Fruit fly (Drosophila melanogaster): ENCODE measurements around the gene CG14810.

The CG14810 gene

DNA sequence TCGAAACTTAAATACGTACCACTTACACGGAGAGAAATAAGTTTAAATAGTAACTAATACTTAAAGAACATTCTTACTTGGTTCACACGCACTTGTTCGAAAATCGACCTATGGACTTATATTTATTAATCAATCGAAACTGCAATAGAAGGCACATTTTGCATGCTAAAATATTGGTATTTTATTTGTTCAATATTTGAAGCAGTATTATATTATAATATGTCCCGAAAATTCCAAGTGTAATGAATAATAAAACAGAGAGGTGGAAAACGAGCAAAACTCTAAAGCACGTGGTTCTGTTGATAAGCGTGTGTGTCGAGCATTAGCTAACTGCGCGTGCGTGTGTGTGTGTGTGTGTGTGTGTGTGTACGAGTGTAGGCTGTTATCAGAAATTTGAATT lies 29.8 kb upstream of the CG14810 start (continued):
- TF ChIP-seq CG5180 (GFP tag; optimal IDR thresholded peaks at IDR 0.05) (peak; percentile 67), fd102C (GFP tag; optimal IDR thresholded peaks at IDR 0.05) (no peak), stwl (tag; optimal IDR thresholded peaks at IDR 0.05) (no peak), mirr (GFP tag; optimal IDR thresholded peaks at IDR 0.05) (peak; percentile 82), bab2 (GFP tag; optimal IDR thresholded peaks at IDR 0.05) (peak; percentile 79), dpn (GFP tag; optimal IDR thresholded peaks at IDR 0.05) (peak; percentile 82 to 86), CG7786 (GFP tag; optimal IDR thresholded peaks at IDR 0.05) (peak; percentile 73), dati (GFP tag; IDR thresholded peaks at IDR 0.05) (no peak), pho (GFP tag; optimal IDR thresholded peaks at IDR 0.05) (peak; percentile 83), CG18764 (GFP tag; optimal IDR thresholded peaks at IDR 0.05) (peak; percentile 32), Myb (GFP tag; optimal IDR thresholded peaks at IDR 0.05) (peak; percentile 56), CG4730 (GFP tag; IDR thresholded peaks at IDR 0.05) (peak; percentile 49), amos (GFP tag; IDR thresholded peaks at IDR 0.05; ENCODE audit: partially characterized antibody) (no peak), Lim3 (GFP tag; IDR thresholded peaks at IDR 0.05) (no peak), vvl (GFP tag; IDR thresholded peaks at IDR 0.05) (peak; percentile 82), wor (GFP tag; IDR thresholded peaks at IDR 0.05) (peak; percentile 43), CG2712 (tag; optimal IDR thresholded peaks at IDR 0.05) (peak; percentile 85), pan (optimal IDR thresholded peaks at IDR 0.05) (no peak), pan (GFP tag; optimal IDR thresholded peaks at IDR 0.05 in 1 of 2, IDR thresholded peaks at IDR 0.05 in 1 of 2) (peak in 1 of 2 experiments; percentile 79), hkb (optimal IDR thresholded peaks at IDR 0.05) (no peak), hkb (GFP tag; IDR thresholded peaks at IDR 0.05) (peak; percentile 84), abd-A (tag; optimal IDR thresholded peaks at IDR 0.05) (peak; percentile 83), CG11398 (GFP tag; optimal IDR thresholded peaks at IDR 0.05) (peak; percentile 35), CG4617 (GFP tag; optimal IDR thresholded peaks at IDR 0.05; ENCODE audit: borderline replicate concordance) (peak; percentile 17), CG2116 (GFP tag; optimal IDR thresholded peaks at IDR 0.05) (peak; percentile 35), inv (GFP tag; IDR thresholded peaks at IDR 0.05; ENCODE audit: partially characterized antibody) (no peak), Rfx (GFP tag; IDR thresholded peaks at IDR 0.05) (peak; percentile 89), CG2678 (tag; optimal IDR thresholded peaks at IDR 0.05) (peak; percentile 96), Lpt (GFP tag; optimal IDR thresholded peaks at IDR 0.05) (no peak), nerfin-1 (tag; optimal IDR thresholded peaks at IDR 0.05) (peak; percentile 71), CG15269 (tag; optimal IDR thresholded peaks at IDR 0.05) (peak; percentile 91), CG3407 (GFP tag; optimal IDR thresholded peaks at IDR 0.05) (peak; percentile 46), BtbVII (GFP tag; optimal IDR thresholded peaks at IDR 0.05) (peak; percentile 93), MESR4 (GFP tag; optimal IDR thresholded peaks at IDR 0.05) (peak; percentile 37), CG12219 (GFP tag; optimal IDR thresholded peaks at IDR 0.05) (peak; percentile 85), usp (GFP tag; optimal IDR thresholded peaks at IDR 0.05) (no peak), ara (GFP tag; IDR thresholded peaks at IDR 0.05) (peak; percentile 56; the same call in 1 of the 2 replicates), Kr (GFP tag; optimal IDR thresholded peaks at IDR 0.05) (no peak), ash1 (GFP tag; optimal IDR thresholded peaks at IDR 0.05) (peak; percentile 46), CG4707 (GFP tag; optimal IDR thresholded peaks at IDR 0.05) (peak; percentile 51), CG9727 (GFP tag; optimal IDR thresholded peaks at IDR 0.05) (peak; percentile 92), ab (GFP tag; optimal IDR thresholded peaks at IDR 0.05) (peak; percentile 47), Spps (tag; optimal IDR thresholded peaks at IDR 0.05) (peak; percentile 46), ewg (GFP tag; optimal IDR thresholded peaks at IDR 0.05) (peak; percentile 58), CG7271 (tag; optimal IDR thresholded peaks at IDR 0.05) (peak; percentile 15), fd96Cb (tag; optimal IDR thresholded peaks at IDR 0.05) (peak; percentile 73), CG7963 (GFP tag; IDR thresholded peaks at IDR 0.05; ENCODE audit: partially characterized antibody) (no peak), nau (GFP tag; optimal IDR thresholded peaks at IDR 0.05) (peak; percentile 85), psq (GFP tag; optimal IDR thresholded peaks at IDR 0.05) (peak; percentile 20), CG31224 (GFP tag; IDR thresholded peaks at IDR 0.05) (peak; percentile 80), Blimp-1 (GFP tag; optimal IDR thresholded peaks at IDR 0.05) (peak; percentile 80)

All from whole organism, embryonic.